Fruit fly (Drosophila melanogaster): ENCODE measurements around the gene psidin.
A peak's percentile ranks its signal among the peaks of the same experiment; 100 is the strongest.

Gene psidin

DNA sequence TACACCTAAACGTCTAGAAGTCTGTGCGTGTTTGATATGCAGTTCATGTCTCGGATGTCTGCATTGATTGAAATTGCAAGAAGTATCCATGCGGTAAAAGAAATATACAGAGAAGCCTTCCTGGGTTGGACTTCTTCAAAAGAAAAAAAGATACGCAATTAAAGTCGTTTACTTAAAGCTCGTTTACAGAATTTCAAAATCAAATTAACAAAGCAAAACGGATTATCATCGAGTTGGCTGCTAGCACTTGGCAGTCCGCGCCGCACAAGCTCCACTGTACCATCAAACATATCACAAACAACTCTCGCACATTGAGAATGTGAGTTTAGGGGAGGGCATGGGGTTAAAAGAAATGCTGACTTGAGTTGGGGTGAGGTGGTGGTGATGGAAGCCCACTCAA lies 23.1 kb upstream of the psidin start (continued):
- peak; percentile 80 for TF ChIP-seq CG8924 (tag; optimal IDR thresholded peaks at IDR 0.05)
- peak; percentile 88 for TF ChIP-seq Sox102F (GFP tag; optimal IDR thresholded peaks at IDR 0.05)
- TF ChIP-seq CG14667 (GFP tag; IDR thresholded peaks at IDR 0.05) = peak; percentile 63
- TF ChIP-seq shn (GFP tag; optimal IDR thresholded peaks at IDR 0.05) = peak; percentile 44
- peak; percentile 42 for TF ChIP-seq BtbVII (GFP tag; optimal IDR thresholded peaks at IDR 0.05)
- TF ChIP-seq CrebB (tag; optimal IDR thresholded peaks at IDR 0.05) = peak; percentile 39
- no peak for TF ChIP-seq unc-4 (GFP tag; IDR thresholded peaks at IDR 0.05; ENCODE audit: partially characterized antibody)
- TF ChIP-seq Med (GFP tag) = peak; percentile 90
- TF ChIP-seq ash1 (GFP tag; optimal IDR thresholded peaks at IDR 0.05) = no peak
- TF ChIP-seq CG17802 (tag; optimal IDR thresholded peaks at IDR 0.05) = peak; percentile 65
- TF ChIP-seq tna (GFP tag; IDR thresholded peaks at IDR 0.05; ENCODE audit: partially characterized antibody) = no peak
- TF ChIP-seq vnd (GFP tag; IDR thresholded peaks at IDR 0.05; ENCODE audit: partially characterized antibody) = no peak
- peak; percentile 59 for TF ChIP-seq CG14014 (GFP tag; IDR thresholded peaks at IDR 0.05)
- TF ChIP-seq z (GFP tag; IDR thresholded peaks at IDR 0.05) = no peak
- peak; percentile 74 for TF ChIP-seq CG1602 (GFP tag; optimal IDR thresholded peaks at IDR 0.05)
- peak; percentile 27 for TF ChIP-seq stwl (tag; optimal IDR thresholded peaks at IDR 0.05)
- peak in 1 of 3 experiments; percentile 78 for TF ChIP-seq lola (GFP tag; optimal IDR thresholded peaks at IDR 0.05)
- peak; percentile 84 for TF ChIP-seq pnt (GFP tag; optimal IDR thresholded peaks at IDR 0.05)
- TF ChIP-seq CG14710 (tag; optimal IDR thresholded peaks at IDR 0.05) = peak; percentile 77
- TF ChIP-seq CG12769 (tag; optimal IDR thresholded peaks at IDR 0.05) = peak; percentile 60
- no peak for TF ChIP-seq h (optimal IDR thresholded peaks at IDR 0.05)
- TF ChIP-seq nmo (GFP tag; optimal IDR thresholded peaks at IDR 0.05) = peak; percentile 74
- peak; percentile 8 for TF ChIP-seq CG6683 (GFP tag; optimal IDR thresholded peaks at IDR 0.05)
- peak; percentile 71 for TF ChIP-seq PHDP (tag; optimal IDR thresholded peaks at IDR 0.05)
- TF ChIP-seq Poxn (GFP tag; IDR thresholded peaks at IDR 0.05) = no peak
- TF ChIP-seq CG7928 (GFP tag; optimal IDR thresholded peaks at IDR 0.05) = no peak
- TF ChIP-seq unpg (GFP tag; optimal IDR thresholded peaks at IDR 0.05) = peak; percentile 81
- peak; percentile 31 for TF ChIP-seq Sry-δ (GFP tag; optimal IDR thresholded peaks at IDR 0.05)
- TF ChIP-seq mam (GFP tag; optimal IDR thresholded peaks at IDR 0.05) = peak; percentile 62
- peak; percentile 72 for TF ChIP-seq tap (tag; optimal IDR thresholded peaks at IDR 0.05)
- no peak for TF ChIP-seq fd102C (GFP tag; optimal IDR thresholded peaks at IDR 0.05)
- peak; percentile 3 for TF ChIP-seq CG15011 (GFP tag; optimal IDR thresholded peaks at IDR 0.05)
- TF ChIP-seq Hr3 (GFP tag; optimal IDR thresholded peaks at IDR 0.05) = peak; percentile 64
- peak; percentile 87 for TF ChIP-seq CG2712 (tag; optimal IDR thresholded peaks at IDR 0.05)
- no peak for TF ChIP-seq CG7745 (tag; optimal IDR thresholded peaks at IDR 0.05)
- TF ChIP-seq bab2 (GFP tag; optimal IDR thresholded peaks at IDR 0.05) = peak; percentile 56
- peak; percentile 62 for TF ChIP-seq CG12659 (GFP tag; optimal IDR thresholded peaks at IDR 0.05)
- TF ChIP-seq CG4282 (GFP tag; optimal IDR thresholded peaks at IDR 0.05) = peak; percentile 7
- peak; percentile 82 to 87 for TF ChIP-seq chif (GFP tag; optimal IDR thresholded peaks at IDR 0.05)
- no peak for TF ChIP-seq Opbp (GFP tag; IDR thresholded peaks at IDR 0.05; ENCODE audit: partially characterized antibody)
- TF ChIP-seq CG1603 (tag; optimal IDR thresholded peaks at IDR 0.05) = peak; percentile 85
- peak; percentile 62 for TF ChIP-seq CG6813 (GFP tag; optimal IDR thresholded peaks at IDR 0.05)
- no peak for TF ChIP-seq Dp (GFP tag; optimal IDR thresholded peaks at IDR 0.05)
- TF ChIP-seq CG10209 (GFP tag; optimal IDR thresholded peaks at IDR 0.05) = peak; percentile 62
- TF ChIP-seq CG17361 (GFP tag; IDR thresholded peaks at IDR 0.05) = peak; percentile 81
- no peak for TF ChIP-seq YL-1 (GFP tag; optimal IDR thresholded peaks at IDR 0.05)
- TF ChIP-seq CG1647 (GFP tag; optimal IDR thresholded peaks at IDR 0.05) = peak; percentile 38
- TF ChIP-seq pfk (GFP tag; optimal IDR thresholded peaks at IDR 0.05) = no peak
- no peak for TF ChIP-seq chinmo (GFP tag; IDR thresholded peaks at IDR 0.05; ENCODE audit: partially characterized antibody)
- TF ChIP-seq ERR (GFP tag; optimal IDR thresholded peaks at IDR 0.05) = no peak

Data from whole organism, embryonic.